Worm (Caenorhabditis elegans) whole organism, midembryonic: ENCODE data around the gene cmk-1.

Source experiments
- T22C8.4 ChIP-seq: fragments of 200-800 bp; sonication (Bioruptor generic); IDR thresholded peaks from 2 replicates; pipeline ENCODE4 v1.3.6; 2022; ENCODE audit warnings: missing genetic modification characterization, missing compliant biosample characterization
- flt-1 ChIP-seq: fragments of 200-800 bp; sonication (Bioruptor generic); IDR thresholded peaks from 2 replicates; pipeline ENCODE4 v1.3.6; 2022; ENCODE audit warnings: missing genetic modification characterization, missing compliant biosample characterization
- klf-2 ChIP-seq: fragments of 200-800 bp; sonication (Bioruptor generic); conservative IDR thresholded peaks from 2 replicates; pipeline ENCODE4 v1.3.6; 2022; ENCODE audit warnings: missing genetic modification reagents, missing genetic modification characterization, missing compliant biosample characterization
- med-1 ChIP-seq: sonication (generic microtip); optimal IDR thresholded peaks from 2 replicates; lab custom pipeline; 2017; ENCODE audit warnings: missing genetic modification characterization, mild to moderate bottlenecking, missing compliant biosample characterization, antibody characterized with exemption, missing genetic modification reagents; ENCODE audit not compliant: insufficient read depth
- ref-1 ChIP-seq: fragments of 200-800 bp; sonication (Bioruptor generic); conservative IDR thresholded peaks from 2 replicates; pipeline ENCODE4 v1.3.6; 2022; ENCODE audit warnings: missing genetic modification reagents, missing genetic modification characterization, missing compliant biosample characterization
- ztf-23 ChIP-seq: fragments of 200-800 bp; sonication (Bioruptor generic); IDR thresholded peaks from 2 replicates; pipeline ENCODE4 v1.3.6; 2022; ENCODE audit warnings: missing genetic modification reagents, missing genetic modification characterization, missing compliant biosample characterization
- ztf-29 ChIP-seq: fragments of 200-800 bp; sonication (Bioruptor generic); IDR thresholded peaks from 2 replicates; pipeline ENCODE4 v1.3.6; 2022; ENCODE audit warnings: missing genetic modification reagents, missing genetic modification characterization, missing compliant biosample characterization

ce11 chrIV:1838583-1838982 lies 14.3 kb downstream of the cmk-1 start:
- TF ChIP-seq klf-2 (GFP tag; lab: Robert Waterston, UW) (no peak), ztf-29 (GFP tag; lab: Robert Waterston, UW) (no peak), T22C8.4 (GFP tag; lab: Robert Waterston, UW) (no peak), flt-1 (GFP tag; lab: Robert Waterston, UW) (no peak), med-1 (no peak), ztf-23 (GFP tag; lab: Robert Waterston, UW) (no peak), ref-1 (GFP tag; lab: Robert Waterston, UW) (no peak)
